Fruit fly (Drosophila melanogaster) whole organism, embryonic: Measurements from ENCODE around the gene edin.

Source experiments
- Adf1 ChIP-seq: fragments of 200-800 bp; sonication (Bioruptor generic); IDR thresholded peaks from 2 replicates; pipeline ENCODE4 v1.3.6; 2022; ENCODE audit warnings: missing biosample characterization, missing genetic modification characterization
- Asciz ChIP-seq: fragments of 200-800 bp; sonication (Bioruptor generic); optimal IDR thresholded peaks from 2 replicates; lab custom pipeline; 2017; ENCODE audit warnings: missing biosample characterization, mild to moderate bottlenecking, missing genetic modification characterization, missing genetic modification reagents
- C15 ChIP-seq: fragments of 200-800 bp; sonication (Bioruptor generic); IDR thresholded peaks from 3 replicates; pipeline ENCODE4 v1.3.6; 2022; ENCODE audit warnings: missing biosample characterization, missing genetic modification characterization
- CG10209 ChIP-seq: fragments of 200-800 bp; sonication (Bioruptor generic); optimal IDR thresholded peaks from 3 replicates; lab custom pipeline; 2017; ENCODE audit warnings: missing biosample characterization, mild to moderate bottlenecking, missing genetic modification characterization, missing genetic modification reagents
- CG13123 ChIP-seq: fragments of 200-800 bp; sonication (Bioruptor generic); optimal IDR thresholded peaks from 2 replicates; lab custom pipeline; 2016; ENCODE audit warnings: missing biosample characterization, missing genetic modification characterization
- CG13424 ChIP-seq: fragments of 200-800 bp; sonication (Bioruptor generic); optimal IDR thresholded peaks from 2 replicates; lab custom pipeline; 2019; ENCODE audit warnings: missing biosample characterization, mild to moderate bottlenecking, missing genetic modification characterization, moderate library complexity
- CG13624 ChIP-seq: fragments of 200-800 bp; sonication (Bioruptor generic); optimal IDR thresholded peaks from 2 replicates; lab custom pipeline; 2016; ENCODE audit warnings: missing biosample characterization, missing genetic modification characterization
- CG14710 ChIP-seq: fragments of 200-800 bp; sonication (Bioruptor generic); optimal IDR thresholded peaks from 3 replicates; lab custom pipeline; 2019; ENCODE audit warnings: missing biosample characterization, mild to moderate bottlenecking, missing genetic modification characterization, moderate library complexity
- CG15601 ChIP-seq: fragments of 200-800 bp; sonication (Bioruptor generic); optimal IDR thresholded peaks from 3 replicates; lab custom pipeline; 2019; ENCODE audit warnings: missing biosample characterization, mild to moderate bottlenecking, missing genetic modification characterization, moderate library complexity
- CG17385 ChIP-seq: fragments of 200-800 bp; sonication (Bioruptor generic); optimal IDR thresholded peaks from 3 replicates; lab custom pipeline; 2018; ENCODE audit warnings: missing biosample characterization, mild to moderate bottlenecking, missing genetic modification characterization
- CG1792 ChIP-seq: fragments of 200-800 bp; sonication (Bioruptor generic); optimal IDR thresholded peaks from 2 replicates; lab custom pipeline; 2016; ENCODE audit warnings: missing biosample characterization, missing genetic modification characterization
- CG2199 ChIP-seq: fragments of 200-800 bp; sonication (Bioruptor generic); IDR thresholded peaks from 3 replicates; pipeline ENCODE4 v1.3.6; 2022; ENCODE audit warnings: missing biosample characterization, missing genetic modification characterization
- CG30431 ChIP-seq: fragments of 200-800 bp; sonication (Bioruptor generic); optimal IDR thresholded peaks from 2 replicates; lab custom pipeline; 2017; ENCODE audit warnings: missing biosample characterization, missing genetic modification characterization
- CG31224 ChIP-seq: fragments of 200-800 bp; sonication (Bioruptor generic); IDR thresholded peaks from 2 replicates; pipeline ENCODE4 v1.3.6; 2022; ENCODE audit warnings: missing biosample characterization, missing genetic modification characterization
- CG3847 ChIP-seq: fragments of 200-800 bp; sonication (Bioruptor generic); IDR thresholded peaks from 2 replicates; pipeline ENCODE4 v1.3.6; 2022; ENCODE audit warnings: missing biosample characterization, missing genetic modification characterization
- CG43689 ChIP-seq: fragments of 200-800 bp; sonication (Bioruptor generic); IDR thresholded peaks from 2 replicates; pipeline ENCODE4 v1.3.6; 2022; ENCODE audit warnings: missing biosample characterization, missing genetic modification characterization
- CG6272 ChIP-seq: fragments of 200-800 bp; sonication (Bioruptor generic); IDR thresholded peaks from 2 replicates; pipeline ENCODE4 v1.3.6; 2022; ENCODE audit warnings: missing biosample characterization, missing genetic modification characterization
- CG7839 ChIP-seq: fragments of 200-800 bp; sonication (Bioruptor generic); optimal IDR thresholded peaks from 3 replicates; lab custom pipeline; 2018; ENCODE audit warnings: missing biosample characterization, mild to moderate bottlenecking, missing genetic modification characterization, moderate library complexity
- CG8359 ChIP-seq: fragments of 200-800 bp; sonication (Bioruptor generic); optimal IDR thresholded peaks from 2 replicates; lab custom pipeline; 2017; ENCODE audit warnings: missing biosample characterization, mild to moderate bottlenecking, missing genetic modification characterization, borderline replicate concordance
- Chrac-16 ChIP-seq: fragments of 200-800 bp; sonication (Bioruptor generic); optimal IDR thresholded peaks from 3 replicates; lab custom pipeline; 2016; ENCODE audit warnings: missing biosample characterization, missing genetic modification characterization
- CoRest ChIP-seq: fragments of 200-800 bp; sonication (Bioruptor generic); optimal IDR thresholded peaks from 3 replicates; lab custom pipeline; 2018; ENCODE audit warnings: missing biosample characterization, mild to moderate bottlenecking, missing genetic modification characterization, moderate library complexity
- Elba2 ChIP-seq: fragments of 200-800 bp; sonication (Bioruptor generic); optimal IDR thresholded peaks from 3 replicates; lab custom pipeline; 2016; ENCODE audit warnings: missing biosample characterization, missing genetic modification characterization
- Ets65A ChIP-seq: fragments of 200-800 bp; sonication (Bioruptor generic); peaks from one replicate; lab custom pipeline; 2016; ENCODE audit warnings: missing biosample characterization, missing genetic modification characterization
- Fer1 ChIP-seq: fragments of 200-800 bp; sonication (Bioruptor generic); optimal IDR thresholded peaks from 2 replicates; lab custom pipeline; 2017; ENCODE audit warnings: missing biosample characterization, mild to moderate bottlenecking, missing genetic modification characterization
- Fer3 ChIP-seq: fragments of 200-800 bp; sonication (Bioruptor generic); optimal IDR thresholded peaks from 2 replicates; lab custom pipeline; 2018; ENCODE audit warnings: missing biosample characterization, mild to moderate bottlenecking, missing genetic modification characterization, moderate library complexity
- Gsc ChIP-seq: fragments of 200-800 bp; sonication (Bioruptor generic); IDR thresholded peaks from 2 replicates; pipeline ENCODE4 v1.3.6; 2022; ENCODE audit warnings: missing biosample characterization, missing genetic modification characterization
- HmgZ ChIP-seq: fragments of 200-800 bp; sonication (Bioruptor generic); optimal IDR thresholded peaks from 2 replicates; lab custom pipeline; 2018; ENCODE audit warnings: missing biosample characterization, mild to moderate bottlenecking, missing genetic modification characterization
- Hr3 ChIP-seq: fragments of 200-800 bp; sonication (Bioruptor generic); optimal IDR thresholded peaks from 3 replicates; lab custom pipeline; 2016; ENCODE audit warnings: missing biosample characterization, missing genetic modification characterization
- Meics ChIP-seq: fragments of 200-800 bp; sonication (Bioruptor generic); optimal IDR thresholded peaks from 2 replicates; lab custom pipeline; 2017; ENCODE audit warnings: missing biosample characterization, mild to moderate bottlenecking, missing genetic modification characterization
- Xrp1 ChIP-seq: fragments of 200-800 bp; sonication (Bioruptor generic); IDR thresholded peaks from 2 replicates; pipeline ENCODE4 v1.3.6; 2022; ENCODE audit warnings: missing biosample characterization, missing genetic modification characterization
- ara ChIP-seq: fragments of 200-800 bp; sonication (Bioruptor generic); IDR thresholded peaks from 2 replicates; pipeline ENCODE4 v1.3.6; 2022; ENCODE audit warnings: missing biosample characterization, missing genetic modification characterization
- ash1 ChIP-seq: fragments of 200-800 bp; sonication (Bioruptor generic); optimal IDR thresholded peaks from 2 replicates; lab custom pipeline; 2018; ENCODE audit warnings: missing biosample characterization, mild to moderate bottlenecking, missing genetic modification characterization
- corto ChIP-seq: fragments of 200-800 bp; sonication (Bioruptor generic); optimal IDR thresholded peaks from 2 replicates; lab custom pipeline; 2016; ENCODE audit warnings: missing biosample characterization, mild to moderate bottlenecking, missing genetic modification characterization, moderate library complexity
- danr ChIP-seq: fragments of 200-800 bp; sonication (Bioruptor generic); IDR thresholded peaks from 2 replicates; pipeline ENCODE4 v1.3.6; 2022; ENCODE audit warnings: missing biosample characterization, missing genetic modification characterization
- dysf ChIP-seq: fragments of 200-800 bp; sonication (Bioruptor generic); IDR thresholded peaks from 3 replicates; pipeline ENCODE4 v1.3.6; 2022; ENCODE audit warnings: missing biosample characterization, missing genetic modification characterization
- fd64A ChIP-seq: fragments of 200-800 bp; sonication (Bioruptor generic); optimal IDR thresholded peaks from 3 replicates; lab custom pipeline; 2018; ENCODE audit warnings: missing biosample characterization, mild to moderate bottlenecking, missing genetic modification characterization
- grn ChIP-seq: fragments of 200-800 bp; sonication (Bioruptor generic); optimal IDR thresholded peaks from 3 replicates; lab custom pipeline; 2017; ENCODE audit warnings: missing biosample characterization, missing genetic modification characterization
- ham ChIP-seq: fragments of 200-800 bp; sonication (Bioruptor generic); IDR thresholded peaks from 2 replicates; pipeline ENCODE4 v1.3.6; 2022; ENCODE audit warnings: missing biosample characterization, missing genetic modification characterization
- pros ChIP-seq: fragments of 200-800 bp; sonication (Bioruptor generic); optimal IDR thresholded peaks from 3 replicates; lab custom pipeline; 2019; ENCODE audit warnings: missing biosample characterization, mild to moderate bottlenecking, missing genetic modification characterization, moderate library complexity
- pzg ChIP-seq: fragments of 200-800 bp; sonication (Bioruptor generic); optimal IDR thresholded peaks from 3 replicates; lab custom pipeline; 2018; ENCODE audit warnings: missing biosample characterization, mild to moderate bottlenecking, missing genetic modification characterization, moderate library complexity
- sd ChIP-seq: fragments of 200-800 bp; sonication (Bioruptor generic); optimal IDR thresholded peaks from 3 replicates; lab custom pipeline; 2018; ENCODE audit warnings: missing biosample characterization, mild to moderate bottlenecking, missing genetic modification characterization, moderate library complexity
- sens-2 ChIP-seq: fragments of 200-800 bp; sonication (Bioruptor generic); IDR thresholded peaks from 2 replicates; pipeline ENCODE4 v1.3.6; 2022; ENCODE audit warnings: missing biosample characterization, missing genetic modification characterization
- sima ChIP-seq: fragments of 200-800 bp; sonication (Bioruptor generic); optimal IDR thresholded peaks from 2 replicates; lab custom pipeline; 2016; ENCODE audit warnings: missing biosample characterization, missing genetic modification characterization
- so ChIP-seq: fragments of 200-800 bp; sonication (Bioruptor generic); IDR thresholded peaks from 3 replicates; pipeline ENCODE4 v1.3.6; 2022; ENCODE audit warnings: missing biosample characterization, missing genetic modification characterization
- ssp ChIP-seq: fragments of 200-800 bp; sonication (Bioruptor generic); IDR thresholded peaks from 2 replicates; pipeline ENCODE4 v1.3.6; 2022; ENCODE audit warnings: missing biosample characterization, missing genetic modification characterization
- tio ChIP-seq: fragments of 200-800 bp; sonication (Bioruptor generic); optimal IDR thresholded peaks from 2 replicates; lab custom pipeline; 2017; ENCODE audit warnings: missing biosample characterization, missing genetic modification characterization, inconsistent platforms
- unc-4 ChIP-seq: fragments of 200-800 bp; sonication (Bioruptor generic); IDR thresholded peaks from 2 replicates; pipeline ENCODE4 v1.3.6; 2022; ENCODE audit warnings: missing biosample characterization, missing genetic modification characterization; ENCODE audit not compliant: partially characterized antibody
- vfl ChIP-seq: fragments of 200-800 bp; sonication (Bioruptor generic); optimal IDR thresholded peaks from 2 replicates; lab custom pipeline; 2016; ENCODE audit warnings: missing biosample characterization, missing genetic modification characterization

edin gene

DNA sequence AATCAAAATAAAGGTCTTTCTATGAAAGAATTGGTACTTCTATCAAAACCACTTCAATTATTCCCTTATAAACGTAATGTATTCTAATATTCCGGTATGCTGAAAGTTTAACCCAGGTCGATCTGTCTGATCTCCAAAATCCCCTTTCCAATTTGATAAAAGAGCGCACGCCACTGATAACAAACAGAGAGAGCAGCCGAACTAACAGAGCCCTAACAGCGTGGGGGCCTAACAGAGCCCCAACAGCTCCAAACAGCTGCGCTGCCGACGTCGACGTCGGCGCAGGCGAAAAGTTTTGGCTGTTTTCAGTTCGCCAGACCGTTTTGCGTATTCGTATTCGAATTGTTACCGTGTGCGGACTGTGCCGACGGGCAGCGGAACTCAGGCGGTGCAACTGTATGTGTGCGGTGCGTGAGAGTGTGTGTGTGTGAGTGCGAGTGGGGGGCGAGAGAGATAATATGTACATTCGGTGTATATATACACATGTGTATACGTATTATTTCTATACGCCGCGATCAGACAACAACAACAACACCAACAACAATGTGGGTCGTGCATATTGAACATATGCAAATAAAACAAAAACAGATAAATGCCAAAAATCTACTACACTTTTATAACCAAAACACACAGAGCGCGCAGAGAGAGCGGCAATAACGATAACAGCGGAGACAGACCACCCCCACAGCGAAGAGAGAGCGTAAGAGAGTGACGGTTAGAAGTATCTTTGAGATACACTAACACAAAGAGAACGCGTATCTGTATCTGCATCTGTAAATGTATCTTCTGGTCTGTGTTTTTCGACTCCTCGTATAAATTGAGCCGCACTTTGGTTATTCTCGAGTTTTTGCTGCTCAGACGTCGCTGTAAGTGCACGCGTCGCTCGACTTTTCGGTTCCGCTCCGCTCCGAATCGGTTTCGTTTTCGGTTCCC is 7.6 kb upstream of the edin start, which contains the start of gene Oatp74D (continued):
- TF ChIP-seq Gsc (GFP tag; lab: Robert Waterston, UW) (no peak), so (GFP tag; lab: Robert Waterston, UW) (peak; percentile 69; the same call in 2 of the 3 replicates), CG7839 (tag; lab: Kevin White, UChicago) (no peak), CG10209 (peak; percentile 51), CoRest (tag; lab: Kevin White, UChicago) (peak; percentile 16), CG13424 (tag; lab: Kevin White, UChicago) (peak; percentile 45), ssp (GFP tag; lab: Robert Waterston, UW) (no peak), Meics (GFP tag; lab: Kevin White, UChicago) (peak; percentile 47), CG13624 (GFP tag; lab: Kevin White, UChicago) (peak; percentile 76), pzg (peak; percentile 4), Hr3 (GFP tag; lab: Kevin White, UChicago) (no peak), dysf (peak; percentile 9; the same call in 1 of the 3 replicates), vfl (GFP tag; lab: Kevin White, UChicago) (no peak), sens-2 (GFP tag; lab: Robert Waterston, UW) (no peak), corto (GFP tag; lab: Kevin White, UChicago) (no peak), CG14710 (tag; lab: Kevin White, UChicago) (peak; percentile 32), Fer3 (tag; lab: Kevin White, UChicago) (peak; percentile 23), CG43689 (GFP tag; lab: Robert Waterston, UW) (no peak), Asciz (GFP tag; lab: Kevin White, UChicago) (peak; percentile 74), HmgZ (tag; lab: Kevin White, UChicago) (peak; percentile 69), CG30431 (no peak), Ets65A (GFP tag; lab: Kevin White, UChicago) (peak; percentile 74), ash1 (GFP tag; lab: Kevin White, UChicago) (no peak), Fer1 (GFP tag; lab: Kevin White, UChicago) (peak; percentile 74), CG6272 (GFP tag; lab: Robert Waterston, UW) (no peak), unc-4 (GFP tag; lab: Robert Waterston, UW) (no peak), CG15601 (peak; percentile 67)

DNA sequence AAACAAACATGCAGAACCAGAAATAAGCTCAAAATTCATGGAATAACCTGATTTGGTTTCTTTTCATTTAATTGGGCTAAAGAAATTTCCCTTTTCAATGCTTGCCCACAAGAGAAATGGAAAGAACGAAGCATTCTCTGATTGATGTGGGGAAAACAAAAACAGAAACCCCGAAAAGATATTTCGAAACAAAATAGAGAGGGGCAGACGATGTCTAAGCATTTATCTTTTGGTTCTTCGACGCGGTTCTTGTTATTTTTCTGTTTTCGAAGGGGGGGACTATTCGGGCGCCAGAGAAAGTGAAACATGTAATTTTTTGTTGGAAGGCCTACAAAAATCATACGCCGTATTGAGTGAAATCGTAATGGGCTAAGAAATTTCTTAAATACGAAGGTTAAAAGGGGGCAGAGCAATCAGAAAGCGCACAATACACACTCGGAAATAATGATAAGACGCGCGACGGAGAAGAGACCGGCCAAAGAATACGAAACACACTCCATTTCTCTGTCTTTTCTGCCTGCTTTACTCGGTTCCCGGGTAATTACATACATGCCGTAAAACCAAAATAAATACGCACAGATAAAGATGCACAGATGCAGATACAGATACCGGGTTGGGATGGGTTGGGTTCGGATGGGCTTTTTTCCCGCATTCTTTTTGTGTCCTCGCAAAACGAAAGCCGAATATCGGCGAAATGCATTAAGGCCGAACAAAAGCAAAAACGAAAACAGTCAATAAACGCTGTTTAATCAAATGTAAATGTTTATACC is 5.9 kb upstream of the edin start:
- TF ChIP-seq sd (tag; lab: Kevin White, UChicago): peak; percentile 31
- TF ChIP-seq CG3847 (GFP tag; lab: Robert Waterston, UW): no peak
- no peak for TF ChIP-seq tio (GFP tag; lab: Kevin White, UChicago)
- no peak for TF ChIP-seq sima (GFP tag; lab: Kevin White, UChicago)
- TF ChIP-seq CG31224 (GFP tag; lab: Robert Waterston, UW): no peak
- peak; percentile 35 for TF ChIP-seq grn (GFP tag; lab: Kevin White, UChicago)
- TF ChIP-seq C15 (GFP tag; lab: Robert Waterston, UW): no peak
- no peak for TF ChIP-seq Adf1
- peak; percentile 5; the same call in 1 of the 2 replicates for TF ChIP-seq Xrp1
- peak; percentile 31 for TF ChIP-seq pros (GFP tag; lab: Kevin White, UChicago)
- TF ChIP-seq Chrac-16: no peak
- no peak for TF ChIP-seq CG8359 (GFP tag; lab: Kevin White, UChicago)
- no peak for TF ChIP-seq CG17385
- TF ChIP-seq ara (GFP tag; lab: Robert Waterston, UW): peak; percentile 10; the same call in 1 of the 2 replicates
- TF ChIP-seq CG13123 (GFP tag; lab: Kevin White, UChicago): no peak
- no peak for TF ChIP-seq ham (GFP tag; lab: Robert Waterston, UW)
- no peak for TF ChIP-seq CG1792 (GFP tag; lab: Kevin White, UChicago)
- TF ChIP-seq danr (GFP tag; lab: Robert Waterston, UW): no peak
- no peak for TF ChIP-seq pzg
- no peak for TF ChIP-seq Elba2
- TF ChIP-seq CG2199: peak; percentile 93
- peak; percentile 4 for TF ChIP-seq fd64A
